Fruit fly (Drosophila melanogaster) whole organism, wandering third instar larva: Measurements from ENCODE around the gene gammaCOP.

ENCODE experiments used
- CG32264 ChIP-seq: fragments of 200-800 bp; sonication (Bioruptor generic); optimal IDR thresholded peaks from 2 replicates; lab custom pipeline; 2016; ENCODE audit warnings: missing biosample characterization, missing genetic modification characterization
- CG9705 ChIP-seq: fragments of 200-800 bp; sonication (Bioruptor generic); optimal IDR thresholded peaks from 2 replicates; lab custom pipeline; 2018; ENCODE audit warnings: missing biosample characterization, mild to moderate bottlenecking, missing genetic modification characterization
- CrebA ChIP-seq: fragments of 200-800 bp; sonication (Bioruptor generic); optimal IDR thresholded peaks from 2 replicates; lab custom pipeline; 2016; ENCODE audit warnings: missing biosample characterization, mild to moderate bottlenecking, missing genetic modification characterization, borderline replicate concordance
- Dfd ChIP-seq: fragments of >200 bp; optimal IDR thresholded peaks from 2 replicates; lab custom pipeline; 2017; ENCODE audit warnings: missing biosample characterization, missing genetic modification characterization
- GATAd ChIP-seq: sonication (Bioruptor generic); optimal IDR thresholded peaks from 2 replicates; lab custom pipeline; 2016; ENCODE audit warnings: missing biosample characterization, missing genetic modification characterization
- Hnf4 ChIP-seq: fragments of 200-800 bp; sonication (Bioruptor generic); optimal IDR thresholded peaks from 2 replicates; lab custom pipeline; 2016; ENCODE audit warnings: missing biosample characterization, mild to moderate bottlenecking, missing genetic modification characterization
- Hr78 ChIP-seq: fragments of >200 bp; optimal IDR thresholded peaks from 2 replicates; lab custom pipeline; 2017; ENCODE audit warnings: missing biosample characterization, missing genetic modification characterization
- Hr83 ChIP-seq: fragments of 200-300 bp; sonication (Bioruptor generic); optimal IDR thresholded peaks from 2 replicates; lab custom pipeline; 2016; ENCODE audit warnings: missing biosample characterization, mild to moderate bottlenecking, missing genetic modification characterization, moderate library complexity; ENCODE audit not compliant: poor library complexity, severe bottlenecking
- Jra ChIP-seq: sonication (Bioruptor generic); optimal IDR thresholded peaks from 2 replicates; lab custom pipeline; 2016; ENCODE audit warnings: missing biosample characterization, missing genetic modification characterization
- Mio ChIP-seq: sonication (Bioruptor generic); optimal IDR thresholded peaks from 2 replicates; lab custom pipeline; 2016; ENCODE audit warnings: missing biosample characterization, missing genetic modification characterization
- N ChIP-seq: fragments of >200 bp; optimal IDR thresholded peaks from 2 replicates; lab custom pipeline; 2018; ENCODE audit warnings: missing biosample characterization, missing external identifiers, missing genetic modification characterization
- Rel ChIP-seq, 2 experiments: fragments of 200-800 bp; sonication (Bioruptor generic) in 1 of 2; optimal IDR thresholded peaks; 2 replicates in 1 of 2; 3 replicates in 1 of 2; lab custom pipeline; 2016 to 2019; ENCODE audit warnings: mild to moderate bottlenecking in 2 of 2, missing biosample characterization in 2 of 2, missing genetic modification characterization in 2 of 2, moderate library complexity in 1 of 2
- Vsx2 ChIP-seq: fragments of 200-300, 225-300 bp; sonication (Bioruptor generic); optimal IDR thresholded peaks from 2 replicates; lab custom pipeline; 2018; ENCODE audit warnings: missing biosample characterization, missing genetic modification characterization; ENCODE audit not compliant: partially characterized antibody
- br ChIP-seq: fragments of 200-800 bp; sonication (Bioruptor generic); optimal IDR thresholded peaks from 2 replicates; lab custom pipeline; 2016; ENCODE audit warnings: missing biosample characterization, missing genetic modification characterization
- brk ChIP-seq: fragments of 200-800 bp; sonication (Bioruptor generic); optimal IDR thresholded peaks from 2 replicates; lab custom pipeline; 2016; ENCODE audit warnings: missing biosample characterization, mild to moderate bottlenecking, missing genetic modification characterization
- dl ChIP-seq, 2 experiments: fragments of 175-275, 200-275 bp in 1 of 2; fragments of 200-275 bp in 1 of 2; sonication (Bioruptor generic); optimal IDR thresholded peaks; lab custom pipeline; 2018; ENCODE audit warnings: mild to moderate bottlenecking in 2 of 2, missing biosample characterization in 2 of 2, missing genetic modification characterization in 2 of 2, moderate library complexity in 2 of 2; ENCODE audit not compliant: partially characterized antibody in 2 of 2, insufficient read depth in 1 of 2
- dmrt93B ChIP-seq: fragments of 200-800 bp; sonication (Bioruptor generic); optimal IDR thresholded peaks from 2 replicates; lab custom pipeline; 2018; ENCODE audit warnings: missing biosample characterization, mild to moderate bottlenecking, missing genetic modification characterization
- dsf ChIP-seq: sonication (Bioruptor generic); optimal IDR thresholded peaks from 2 replicates; lab custom pipeline; 2016; ENCODE audit warnings: missing biosample characterization, missing genetic modification characterization, borderline replicate concordance
- foxo ChIP-seq, 2 experiments: fragments of 200-800 bp; sonication (Bioruptor generic); optimal IDR thresholded peaks; 2 replicates in 1 of 2; 3 replicates in 1 of 2; lab custom pipeline; 2016 to 2017; ENCODE audit warnings: missing biosample characterization in 2 of 2, missing genetic modification characterization in 2 of 2
- fru ChIP-seq: fragments of 200-800 bp; sonication (Bioruptor generic); optimal IDR thresholded peaks from 3 replicates; lab custom pipeline; 2016; ENCODE audit warnings: missing biosample characterization, mild to moderate bottlenecking, missing genetic modification characterization
- h ChIP-seq: fragments of 200-800 bp; sonication (Bioruptor generic); optimal IDR thresholded peaks from 3 replicates; lab custom pipeline; 2016; ENCODE audit warnings: missing biosample characterization, mild to moderate bottlenecking, missing genetic modification characterization
- jim ChIP-seq: fragments of 175-275, 200-325 bp; sonication (Bioruptor generic); optimal IDR thresholded peaks from 2 replicates; lab custom pipeline; 2016; ENCODE audit warnings: missing biosample characterization, mild to moderate bottlenecking, missing genetic modification characterization
- lola ChIP-seq: fragments of >200 bp; optimal IDR thresholded peaks from 2 replicates; lab custom pipeline; 2017; ENCODE audit warnings: missing biosample characterization, missing genetic modification characterization
- pan ChIP-seq: fragments of >200 bp; optimal IDR thresholded peaks from 2 replicates; lab custom pipeline; 2017
- rgr ChIP-seq: fragments of 200-800 bp; sonication (Bioruptor generic); optimal IDR thresholded peaks from 3 replicates; lab custom pipeline; 2016; ENCODE audit warnings: missing biosample characterization, mild to moderate bottlenecking, missing genetic modification characterization
- sage ChIP-seq: fragments of 200-800 bp; sonication (Bioruptor generic); optimal IDR thresholded peaks from 2 replicates; lab custom pipeline; 2016; ENCODE audit warnings: missing biosample characterization, mild to moderate bottlenecking, missing genetic modification characterization
- sv ChIP-seq: fragments of 200-800 bp; sonication (Bioruptor generic); optimal IDR thresholded peaks from 3 replicates; lab custom pipeline; 2016; ENCODE audit warnings: missing biosample characterization, missing genetic modification characterization
- tai ChIP-seq: sonication (Bioruptor generic); optimal IDR thresholded peaks from 2 replicates; lab custom pipeline; 2016; ENCODE audit warnings: missing biosample characterization, missing genetic modification characterization
- woc ChIP-seq: sonication (Bioruptor generic); optimal IDR thresholded peaks from 2 replicates; lab custom pipeline; 2016; ENCODE audit warnings: missing biosample characterization, mild to moderate bottlenecking, missing genetic modification characterization

Gene gammaCOP

DNA sequence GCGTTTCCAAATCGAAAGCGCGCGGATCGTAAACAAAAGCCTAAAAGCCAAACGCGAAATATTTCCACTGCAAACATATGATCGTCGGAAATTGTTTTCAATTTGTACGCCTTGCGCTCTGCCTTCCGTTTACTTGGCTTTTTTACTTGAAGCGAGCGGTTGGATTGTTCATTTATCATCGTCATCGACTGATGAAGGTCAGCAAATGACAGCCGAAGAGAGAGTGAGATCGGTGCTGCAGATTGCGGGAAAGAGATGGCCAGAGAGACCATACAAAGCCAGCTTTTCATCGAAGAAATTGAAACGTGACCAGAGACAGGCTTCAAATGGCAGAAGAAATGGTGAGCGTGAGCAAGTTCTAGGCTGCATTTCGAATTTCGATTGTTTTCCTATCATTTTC is 33.8 kb downstream of the gammaCOP start:
- no peak for TF ChIP-seq Hnf4 (GFP tag; lab: Kevin White, UChicago)
- no peak for TF ChIP-seq CrebA (GFP tag; lab: Kevin White, UChicago)
- no peak for TF ChIP-seq lola (GFP tag; lab: Kevin White, UChicago)
- no peak for TF ChIP-seq CG9705
- no peak for TF ChIP-seq Rel (GFP tag; optimal IDR thresholded peaks at IDR 0.05; lab: Kevin White, UChicago)
- no peak for TF ChIP-seq Rel (tag; optimal IDR thresholded peaks at IDR 0.05; lab: Kevin White, UChicago)
- TF ChIP-seq dsf: no peak
- no peak for TF ChIP-seq Vsx2 (GFP tag; lab: Kevin White, UChicago)
- TF ChIP-seq woc (GFP tag; lab: Kevin White, UChicago): no peak
- TF ChIP-seq fru (GFP tag; lab: Kevin White, UChicago): no peak
- no peak for TF ChIP-seq jim (GFP tag; lab: Kevin White, UChicago)
- TF ChIP-seq sage: no peak
- no peak for TF ChIP-seq sv (GFP tag; lab: Kevin White, UChicago)

DNA sequence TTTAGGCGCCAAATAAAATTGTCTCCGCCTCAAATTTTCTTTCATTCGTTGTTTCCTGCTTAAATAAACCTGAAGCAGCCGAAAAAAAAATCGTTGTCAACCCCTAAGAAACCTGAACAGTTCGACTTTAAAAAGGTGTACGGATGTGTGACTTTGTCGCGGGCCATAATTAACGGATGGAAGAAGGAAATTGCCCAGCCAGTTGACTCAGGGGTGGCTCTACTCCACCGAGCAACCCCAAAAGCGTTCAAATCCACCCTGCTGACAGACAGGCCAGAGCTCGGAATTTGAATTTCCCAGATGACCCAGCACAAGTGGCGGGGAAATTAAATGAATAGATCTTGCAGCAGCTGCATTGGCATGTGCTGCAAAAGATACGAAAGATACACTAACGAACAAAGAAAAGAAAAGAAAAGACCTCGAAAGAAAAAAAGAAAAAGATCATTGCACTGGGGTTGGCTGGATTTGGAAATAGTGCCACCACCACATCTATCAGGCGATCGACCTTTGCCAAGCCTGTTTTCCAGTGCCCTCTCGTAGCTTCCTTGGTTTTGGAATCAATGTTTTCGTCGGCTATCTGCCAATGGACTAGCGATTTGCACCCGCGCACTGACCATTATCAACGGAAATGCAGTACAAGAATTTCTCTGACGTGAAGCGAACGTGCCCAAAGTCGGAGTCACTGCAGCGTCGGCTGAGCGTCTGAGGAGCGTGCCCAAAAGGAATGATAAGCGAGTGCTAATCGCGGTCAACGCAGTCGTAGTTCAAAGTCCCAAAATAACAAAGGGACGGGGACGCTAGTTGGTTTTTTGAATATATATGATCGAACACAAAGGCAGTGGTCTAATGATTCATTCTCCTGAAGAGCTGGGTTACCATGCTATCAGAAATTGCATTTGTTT is 34.5 kb downstream of the gammaCOP start:
- TF ChIP-seq Rel (GFP tag; optimal IDR thresholded peaks at IDR 0.05; lab: Kevin White, UChicago): no peak
- peak; percentile 1 for TF ChIP-seq Rel (tag; optimal IDR thresholded peaks at IDR 0.05; lab: Kevin White, UChicago)
- TF ChIP-seq Hr83 (GFP tag; lab: Kevin White, UChicago): no peak
- TF ChIP-seq Hnf4 (GFP tag; lab: Kevin White, UChicago): peak; percentile 52
- TF ChIP-seq h (GFP tag; lab: Kevin White, UChicago): peak; percentile 73
- no peak for TF ChIP-seq brk (GFP tag; lab: Kevin White, UChicago)
- TF ChIP-seq, all 38 proteins: peak for 3

DNA sequence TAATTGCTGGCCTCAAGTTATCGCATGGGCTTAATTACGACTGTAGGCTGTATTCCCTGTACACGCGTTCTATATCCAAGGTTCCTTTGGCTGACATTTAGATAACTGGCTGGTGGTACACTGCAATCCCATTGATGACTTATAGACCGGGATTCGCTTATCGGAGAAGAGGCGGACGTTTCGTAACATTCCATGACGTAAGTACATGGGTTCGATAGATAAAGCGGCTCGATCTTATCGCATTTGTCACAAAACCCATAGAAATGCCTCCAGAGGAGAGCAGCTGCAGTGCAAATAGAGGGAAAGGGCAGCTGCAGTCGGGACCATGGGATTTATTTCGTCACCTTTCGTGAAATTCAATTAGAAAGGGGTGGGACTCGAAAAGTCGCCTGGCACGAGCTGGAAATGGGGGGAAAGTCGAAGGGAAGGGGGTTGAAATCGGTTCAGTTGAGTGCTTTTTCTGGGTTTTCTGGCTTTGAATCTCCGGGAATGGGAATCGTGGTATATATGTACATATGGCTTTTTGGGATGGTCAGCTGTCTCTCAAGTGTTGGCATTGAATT is 35.4 kb downstream of the gammaCOP start:
- TF ChIP-seq tai: no peak
- no peak for TF ChIP-seq Rel (GFP tag; optimal IDR thresholded peaks at IDR 0.05; lab: Kevin White, UChicago)
- TF ChIP-seq Rel (tag; optimal IDR thresholded peaks at IDR 0.05; lab: Kevin White, UChicago): no peak
- no peak for TF ChIP-seq foxo (GFP tag; optimal IDR thresholded peaks at IDR 0.05; lab: Kevin White, UChicago)
- TF ChIP-seq, all 38 proteins: peak for 0

DNA sequence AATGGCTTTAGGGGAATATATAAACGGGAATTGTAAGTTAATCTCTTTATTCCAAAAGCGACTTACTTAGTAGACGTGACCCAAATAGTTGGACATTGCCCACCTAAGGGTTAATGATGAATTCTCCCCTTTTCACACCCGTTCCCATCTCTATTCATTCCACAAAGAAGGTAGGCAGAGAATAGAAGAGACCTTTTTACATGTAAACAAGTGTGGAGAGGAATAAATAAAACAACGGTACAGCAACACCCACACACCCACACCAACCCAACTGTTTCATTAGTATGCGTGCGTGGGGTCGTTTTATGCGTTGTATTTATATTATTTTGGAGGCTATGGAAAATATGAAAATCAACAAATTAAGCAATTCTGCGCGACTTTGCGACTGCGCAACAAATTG is 36.1 kb downstream of the gammaCOP start:
- TF ChIP-seq Mio (GFP tag; lab: Kevin White, UChicago) (no peak), Hr78 (no peak), CG32264 (GFP tag; lab: Kevin White, UChicago) (no peak), rgr (GFP tag; lab: Kevin White, UChicago) (no peak), Dfd (GFP tag; lab: Kevin White, UChicago) (no peak), lola (GFP tag; lab: Kevin White, UChicago) (no peak), dl (GFP tag; optimal IDR thresholded peaks at IDR 0.05; lab: Kevin White, UChicago; ENCODE audit: insufficient read depth in 1 of 2, partially characterized antibody in 2 of 2) (no peak), GATAd (no peak), CrebA (GFP tag; lab: Kevin White, UChicago) (no peak), br (GFP tag; lab: Kevin White, UChicago) (no peak), N (GFP tag; lab: Kevin White, UChicago) (no peak), pan (lab: Kevin White, UChicago) (no peak), Vsx2 (GFP tag; lab: Kevin White, UChicago) (no peak), sage (no peak), dmrt93B (no peak), Jra (GFP tag; lab: Kevin White, UChicago) (no peak)
